Fruit fly (Drosophila melanogaster): ENCODE results near the gene tsh.

DNA sequence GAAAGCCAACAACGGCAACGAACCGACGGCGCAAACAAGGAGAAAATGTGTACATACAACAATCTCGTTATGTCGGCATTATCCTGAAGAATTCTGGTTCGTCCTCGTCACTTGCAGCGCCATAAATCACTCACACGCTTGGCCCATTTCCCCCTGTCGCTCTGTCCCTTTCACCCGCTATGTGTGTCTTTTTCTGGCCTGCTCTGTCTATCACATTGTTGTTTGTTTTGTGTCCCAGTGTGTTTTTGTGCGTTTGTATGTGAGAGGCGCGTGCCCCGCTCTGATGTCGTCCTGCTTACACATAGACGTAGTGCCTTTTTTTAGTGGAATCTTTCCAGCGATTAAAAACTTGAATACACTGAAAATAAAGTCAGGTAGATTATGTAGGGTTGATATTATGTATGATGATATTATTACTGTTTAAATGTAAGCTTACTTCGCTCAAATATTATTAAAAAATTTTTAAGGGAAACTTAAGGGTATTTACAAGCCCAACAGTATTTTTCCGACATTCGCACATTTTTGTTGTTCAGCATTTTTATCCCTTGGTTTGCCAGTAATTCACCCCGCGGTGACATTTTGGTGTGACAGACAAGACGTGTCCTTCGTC lies 38.8 kb upstream of the tsh start:
- TF ChIP-seq sage (GFP tag; optimal IDR thresholded peaks at IDR 0.05) (no peak), dsf (GFP tag; optimal IDR thresholded peaks at IDR 0.05; ENCODE audit: borderline replicate concordance) (no peak), br (GFP tag; optimal IDR thresholded peaks at IDR 0.05) (no peak), lola (GFP tag; optimal IDR thresholded peaks at IDR 0.05) (no peak), Dif (GFP tag; optimal IDR thresholded peaks at IDR 0.05; ENCODE audit: partially characterized antibody) (no peak), Sp1 (GFP tag; optimal IDR thresholded peaks at IDR 0.05) (no peak), ey (GFP tag; optimal IDR thresholded peaks at IDR 0.05) (no peak)

Measured in whole organism, wandering third instar larva.